Worm (Caenorhabditis elegans) whole organism, L4/young adult: ENCODE measurements around the gene srf-3.

Experiments used
- dao-5 ChIP-seq: sonication (generic microtip); optimal IDR thresholded peaks from 2 replicates; lab custom pipeline; 2016; ENCODE audit warnings: missing genotype, missing genetic modification characterization, moderate library complexity, missing compliant biosample characterization
- him-1 ChIP-seq: sonication (generic microtip); optimal IDR thresholded peaks from 2 replicates; lab custom pipeline; 2016; ENCODE audit warnings: missing genotype, missing genetic modification reagents, missing genetic modification characterization, missing compliant biosample characterization

DNA sequence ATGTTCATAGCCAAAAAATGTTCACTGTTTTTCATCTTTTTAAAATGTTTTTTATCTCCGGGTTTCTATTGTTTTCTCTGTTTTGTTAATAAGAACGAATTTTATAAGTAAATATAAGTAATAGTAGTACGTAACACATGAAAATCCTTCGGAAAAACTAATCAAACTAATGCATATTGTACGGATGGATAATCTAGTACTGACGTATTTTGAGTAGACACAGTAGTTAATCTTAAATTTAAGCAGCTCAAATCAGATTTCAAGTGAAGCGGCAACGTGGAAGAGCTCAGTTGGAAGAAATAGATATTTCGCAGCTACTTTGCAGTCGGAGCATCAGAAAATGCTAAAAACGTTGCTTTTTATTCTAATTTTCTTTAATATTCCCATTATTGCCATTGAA is 10.5 kb downstream of the srf-3 start, which contains the start of gene gcy-18:
- TF ChIP-seq dao-5 (tag; lab: Kevin White, UChicago) (no peak), him-1 (no peak)
